Worm (Caenorhabditis elegans) whole organism, late embryonic: Measurements from ENCODE around the gene spc-1.

Experiments used
- K09A11.1 ChIP-seq: sonication (generic microtip); optimal IDR thresholded peaks from 2 replicates; lab custom pipeline; 2017; ENCODE audit warnings: antibody characterized with exemption, mild to moderate bottlenecking, missing genetic modification characterization, missing compliant biosample characterization; ENCODE audit not compliant: insufficient read depth
- Y22D7AL.16 ChIP-seq: sonication (generic microtip); optimal IDR thresholded peaks from 2 replicates; lab custom pipeline; 2016; ENCODE audit warnings: missing genetic modification characterization, missing compliant biosample characterization
- ahr-1 ChIP-seq: sonication (generic microtip); optimal IDR thresholded peaks from 2 replicates; lab custom pipeline; 2016; ENCODE audit warnings: missing genetic modification characterization, missing compliant biosample characterization
- ama-1 ChIP-seq: fragments of 150-350 bp; optimal IDR thresholded peaks from 2 replicates; lab custom pipeline; 2014
- ceh-14 ChIP-seq: sonication (generic microtip); optimal IDR thresholded peaks from 2 replicates; lab custom pipeline; 2016; ENCODE audit warnings: missing genotype, missing genetic modification characterization, missing compliant biosample characterization
- ceh-19 ChIP-seq: fragments of 200-800 bp; sonication (Bioruptor generic); optimal IDR thresholded peaks from 2 replicates; lab custom pipeline; 2018; ENCODE audit warnings: mild to moderate bottlenecking, missing genetic modification characterization, missing compliant biosample characterization
- hlh-6 ChIP-seq: sonication (generic microtip); optimal IDR thresholded peaks from 2 replicates; lab custom pipeline; 2016; ENCODE audit warnings: missing genotype, missing genetic modification characterization, missing compliant biosample characterization
- madf-2 ChIP-seq: sonication (generic microtip); optimal IDR thresholded peaks from 2 replicates; lab custom pipeline; 2017; ENCODE audit warnings: missing genetic modification characterization, missing compliant biosample characterization
- nhr-11 ChIP-seq: fragments of 150-350 bp; optimal IDR thresholded peaks from 2 replicates; lab custom pipeline; 2014; ENCODE audit warnings: missing biosample characterization, missing genetic modification characterization
- odd-2 ChIP-seq: sonication (generic microtip); optimal IDR thresholded peaks from 2 replicates; lab custom pipeline; 2017; ENCODE audit warnings: antibody characterized with exemption, mild to moderate bottlenecking, missing genetic modification characterization, missing compliant biosample characterization
- pha-4 ChIP-seq: fragments of 150-350 bp; optimal IDR thresholded peaks from 2 replicates; lab custom pipeline; 2018; ENCODE audit warnings: missing biosample characterization, missing genetic modification reagents, missing genetic modification characterization
- tbx-2 ChIP-seq: sonication (generic microtip); optimal IDR thresholded peaks from 2 replicates; lab custom pipeline; 2016; ENCODE audit warnings: missing genetic modification characterization, missing compliant biosample characterization

DNA sequence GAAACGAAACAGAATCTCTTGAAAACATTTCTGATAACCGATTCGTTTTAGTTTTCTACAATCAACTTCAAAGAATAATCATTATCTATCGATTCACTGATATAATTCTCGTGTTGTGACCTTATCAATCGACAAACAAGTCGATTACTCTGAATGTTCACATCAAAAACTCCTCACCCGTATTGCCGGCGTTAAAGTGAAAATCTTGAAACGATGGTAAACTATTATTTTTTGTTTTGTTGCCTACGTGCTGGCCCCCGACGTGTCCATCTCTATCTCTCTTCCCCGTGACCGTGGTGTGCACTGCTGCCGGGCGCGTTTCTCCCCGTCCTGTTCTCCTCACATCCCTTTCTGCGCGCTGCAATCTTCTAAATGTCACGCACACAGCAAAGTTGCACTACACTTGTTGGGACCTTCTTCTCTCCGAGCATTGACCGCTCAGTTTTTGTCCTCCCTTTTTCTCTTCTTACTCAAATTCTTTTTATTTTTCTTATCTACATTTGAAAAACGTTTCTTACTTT, 36.9 kb downstream of the spc-1 start:
- TF ChIP-seq madf-2: no peak
- no peak for TF ChIP-seq ceh-14
- TF ChIP-seq Y22D7AL.16 (tag; lab: Kevin White, UChicago): no peak
- TF ChIP-seq ceh-19: no peak
- no peak for TF ChIP-seq odd-2
- TF ChIP-seq pha-4 (tag; lab: Kevin White, UChicago): no peak
- TF ChIP-seq ahr-1 (tag; lab: Kevin White, UChicago): no peak
- no peak for TF ChIP-seq hlh-6 (tag; lab: Kevin White, UChicago)
- TF ChIP-seq K09A11.1 (tag; lab: Kevin White, UChicago): no peak
- TF ChIP-seq tbx-2 (tag; lab: Kevin White, UChicago): peak; percentile 47
- no peak for TF ChIP-seq ama-1 (lab: Kevin White, UChicago)
- TF ChIP-seq nhr-11 (tag; lab: Kevin White, UChicago): no peak
